Fruit fly (Drosophila melanogaster) whole organism, pupa: ENCODE results near the gene CG33061.
A peak's percentile ranks its signal among the peaks of the same experiment; 100 is the strongest.

Source experiments
- CG10348 ChIP-seq: fragments of 200-800 bp; sonication (Bioruptor generic); IDR thresholded peaks from 2 replicates; pipeline ENCODE4 v1.3.6; 2022; ENCODE audit warnings: missing biosample characterization, missing genetic modification characterization
- CG12605 ChIP-seq: fragments of 200-800 bp; sonication (Bioruptor generic); IDR thresholded peaks from 2 replicates; pipeline ENCODE4 v1.3.6; 2022; ENCODE audit warnings: missing biosample characterization, missing genetic modification characterization
- CG13204 ChIP-seq: fragments of 200-800 bp; sonication (Bioruptor generic); optimal IDR thresholded peaks from 2 replicates; lab custom pipeline; 2018; ENCODE audit warnings: missing biosample characterization, mild to moderate bottlenecking, missing genetic modification characterization, moderate library complexity
- CG14655 ChIP-seq: fragments of 200-800 bp; sonication (Bioruptor generic); optimal IDR thresholded peaks from 3 replicates; lab custom pipeline; 2017; ENCODE audit warnings: mild to moderate bottlenecking, missing biosample characterization, missing genetic modification reagents, missing genetic modification characterization
- CG15710 ChIP-seq: fragments of 200-800 bp; sonication (Bioruptor generic); optimal IDR thresholded peaks from 2 replicates; lab custom pipeline; 2018; ENCODE audit warnings: missing biosample characterization, mild to moderate bottlenecking, missing genetic modification characterization, moderate library complexity
- CG17806 ChIP-seq: fragments of 200-800 bp; sonication (Bioruptor generic); optimal IDR thresholded peaks from 2 replicates; lab custom pipeline; 2018; ENCODE audit warnings: missing biosample characterization, mild to moderate bottlenecking, missing genetic modification characterization, moderate library complexity
- CG32121 ChIP-seq: fragments of 200-800 bp; sonication (Bioruptor generic); IDR thresholded peaks from 2 replicates; pipeline ENCODE4 v1.3.6; 2022; ENCODE audit warnings: missing biosample characterization, missing genetic modification characterization
- CG34367 ChIP-seq: fragments of 200-800 bp; sonication (Bioruptor generic); optimal IDR thresholded peaks from 2 replicates; lab custom pipeline; 2018; ENCODE audit warnings: missing biosample characterization, mild to moderate bottlenecking, missing genetic modification characterization
- CG4496 ChIP-seq: fragments of 200-800 bp; sonication (Bioruptor generic); IDR thresholded peaks from 3 replicates; pipeline ENCODE4 v1.3.6; 2022; ENCODE audit warnings: missing biosample characterization, missing genetic modification characterization
- CG8159 ChIP-seq: fragments of 200-800 bp; sonication (Bioruptor generic); optimal IDR thresholded peaks from 3 replicates; lab custom pipeline; 2018; ENCODE audit warnings: missing biosample characterization, mild to moderate bottlenecking, missing genetic modification characterization, moderate library complexity
- CG8301 ChIP-seq: fragments of 200-800 bp; sonication (Bioruptor generic); optimal IDR thresholded peaks from 2 replicates; lab custom pipeline; 2018; ENCODE audit warnings: missing biosample characterization, mild to moderate bottlenecking, missing genetic modification characterization
- CG9948 ChIP-seq: fragments of 200-800 bp; sonication (Bioruptor generic); optimal IDR thresholded peaks from 2 replicates; lab custom pipeline; 2018; ENCODE audit warnings: missing biosample characterization, mild to moderate bottlenecking, missing genetic modification characterization, moderate library complexity
- D1 ChIP-seq: fragments of 200-800 bp; sonication (Bioruptor generic); optimal IDR thresholded peaks from 2 replicates; lab custom pipeline; 2018; ENCODE audit warnings: missing biosample characterization, mild to moderate bottlenecking, missing genetic modification characterization, moderate library complexity
- EcR ChIP-seq: fragments of 200-800 bp; sonication (Bioruptor generic); optimal IDR thresholded peaks from 3 replicates; lab custom pipeline; 2019; ENCODE audit warnings: missing biosample characterization, missing genetic modification characterization, mild to moderate bottlenecking, moderate library complexity, missing genetic modification reagents
- Ets98B ChIP-seq: fragments of 200-800 bp; sonication (Bioruptor generic); IDR thresholded peaks from 2 replicates; pipeline ENCODE4 v1.3.6; 2022; ENCODE audit warnings: missing biosample characterization, missing genetic modification characterization
- Pif1A ChIP-seq: fragments of 200-800 bp; sonication (Bioruptor generic); optimal IDR thresholded peaks from 3 replicates; lab custom pipeline; 2016; ENCODE audit warnings: missing biosample characterization, missing genetic modification characterization
- Pif1B ChIP-seq: fragments of 200-800 bp; sonication (Bioruptor generic); optimal IDR thresholded peaks from 3 replicates; lab custom pipeline; 2016; ENCODE audit warnings: missing biosample characterization, missing genetic modification characterization
- Snoo ChIP-seq: fragments of 200-800 bp; sonication (Bioruptor generic); optimal IDR thresholded peaks from 3 replicates; lab custom pipeline; 2017; ENCODE audit warnings: missing biosample characterization, mild to moderate bottlenecking, missing genetic modification characterization, inconsistent platforms
- fd96Ca ChIP-seq: fragments of 200-800 bp; sonication (Bioruptor generic); IDR thresholded peaks from 3 replicates; pipeline ENCODE4 v1.3.6; 2022; ENCODE audit warnings: missing biosample characterization, missing genetic modification characterization
- gl ChIP-seq: fragments of 200-800 bp; sonication (Bioruptor generic); optimal IDR thresholded peaks from 2 replicates; lab custom pipeline; 2018; ENCODE audit warnings: missing biosample characterization, mild to moderate bottlenecking, missing genetic modification characterization
- rn ChIP-seq: fragments of 200-800 bp; sonication (Bioruptor generic); IDR thresholded peaks from 2 replicates; pipeline ENCODE4 v1.3.6; 2022; ENCODE audit warnings: missing biosample characterization, missing genetic modification characterization

The CG33061 gene

DNA sequence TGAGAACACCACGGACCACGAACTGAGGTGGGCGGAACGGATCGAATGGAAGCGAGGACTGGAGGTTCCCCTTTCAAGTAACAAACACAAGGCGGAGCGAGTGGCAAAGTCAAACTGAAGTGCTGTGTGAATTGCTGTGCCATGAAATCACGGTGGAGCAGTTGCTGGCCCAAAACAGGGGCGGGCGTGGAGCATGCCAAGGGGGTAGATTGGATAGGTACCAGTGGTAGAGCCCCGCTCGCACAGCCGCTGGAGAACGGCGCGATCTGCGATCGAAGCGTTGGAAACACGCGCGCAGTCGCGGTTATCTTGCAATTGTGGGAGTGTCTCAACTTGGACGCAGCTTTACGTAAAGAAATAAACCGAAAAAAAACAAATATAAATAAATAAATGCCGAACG is 1.8 kb upstream of the CG33061 start, which contains the start of gene CG13038:
Gene CG13038 (minus strand): TSS at position 118 of the 400 bp plus-strand sequence.
- TF ChIP-seq fd96Ca (peak; percentile 59; the same call in 1 of the 3 replicates), CG13204 (no peak), Ets98B (GFP tag; lab: Robert Waterston, UW) (peak; percentile 66), Pif1B (GFP tag; lab: Kevin White, UChicago) (no peak), CG9948 (no peak), CG4496 (GFP tag; lab: Robert Waterston, UW) (peak; percentile 63)

DNA sequence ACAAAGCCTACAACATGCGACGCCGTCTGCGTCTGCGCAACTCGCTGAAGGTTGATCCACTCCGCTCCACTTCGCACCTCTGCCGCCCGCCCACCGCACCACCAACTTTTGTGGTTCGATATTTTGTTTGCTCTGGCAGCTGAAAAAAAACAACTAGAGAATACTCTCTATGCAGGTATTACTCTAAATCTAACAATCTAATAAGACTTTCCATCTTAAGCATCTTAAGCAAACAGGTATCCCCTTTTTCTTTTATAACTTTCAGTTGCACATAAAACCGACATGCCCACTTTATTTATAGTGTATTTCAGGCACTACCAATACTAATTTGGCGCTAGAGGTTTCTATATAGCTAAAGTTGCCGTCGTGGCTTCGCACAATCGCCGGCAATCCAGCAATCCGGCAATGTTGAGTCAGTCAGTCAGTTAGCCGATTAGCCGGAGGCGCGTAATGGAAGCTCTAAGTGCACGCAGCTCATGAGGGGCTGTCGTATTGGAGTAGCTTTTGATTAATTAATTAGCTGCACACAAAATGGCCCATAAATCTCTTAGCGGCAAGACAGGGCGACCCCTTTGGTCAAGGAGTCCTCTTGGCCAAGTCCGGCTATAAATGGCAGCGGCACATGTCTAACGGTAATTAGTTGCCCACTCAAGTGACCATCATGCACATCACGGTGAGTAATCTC is 1.2 kb upstream of the CG33061 start, which contains the start of gene CG13058:
Gene CG13058 (plus strand): TSS at position 635 of the 685 bp plus-strand sequence.
- TF ChIP-seq CG15710 (tag; lab: Kevin White, UChicago) (peak; percentile 69), CG10348 (GFP tag; lab: Robert Waterston, UW) (peak; percentile 81), CG14655 (GFP tag; lab: Kevin White, UChicago) (peak; percentile 68), gl (tag; lab: Kevin White, UChicago) (no peak), CG13204 (no peak), EcR (GFP tag; lab: Kevin White, UChicago) (peak; percentile 1), Snoo (no peak), CG4496 (GFP tag; lab: Robert Waterston, UW) (peak; percentile 22; the same call in 1 of the 3 replicates), Pif1A (peak; percentile 7), CG17806 (tag; lab: Kevin White, UChicago) (peak; percentile 38), fd96Ca (0 out of 3 replicates have a peak, but pooled peaks have one; percentile 20), rn (GFP tag; lab: Robert Waterston, UW) (no peak), CG8159 (tag; lab: Kevin White, UChicago) (peak; percentile 70), CG34367 (tag; lab: Kevin White, UChicago) (peak; percentile 65), CG12605 (GFP tag; lab: Robert Waterston, UW) (no peak), D1 (tag; lab: Kevin White, UChicago) (no peak), Ets98B (GFP tag; lab: Robert Waterston, UW) (peak; percentile 23), CG8301 (peak; percentile 66), Pif1B (GFP tag; lab: Kevin White, UChicago) (no peak), CG9948 (peak; percentile 55), CG32121 (GFP tag; lab: Robert Waterston, UW) (peak; percentile 63)

DNA sequence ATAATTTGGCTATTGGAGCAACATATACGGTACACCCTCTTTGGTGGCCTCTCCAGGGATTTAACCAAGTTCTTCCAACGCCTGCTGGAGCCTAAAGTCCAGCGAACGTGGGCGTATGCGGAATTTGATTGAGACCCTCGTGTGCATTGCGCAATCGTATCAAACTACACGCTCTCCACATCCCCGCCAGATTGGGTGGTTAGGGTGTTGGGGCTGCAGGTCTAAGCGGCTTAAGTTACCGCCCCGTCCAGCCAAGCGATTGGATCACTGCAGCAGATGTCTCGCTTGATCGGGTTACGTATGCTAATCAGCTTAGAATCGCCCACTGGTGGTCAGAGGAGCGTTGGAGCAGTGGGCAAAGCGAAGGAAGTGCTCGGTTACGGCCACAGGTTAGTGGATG is 1.1 kb downstream of the CG33061 start, which contains the start of gene CG33060:
Gene CG33060 (plus strand): TSS at position 301 of the 400 bp plus-strand sequence.
- TF ChIP-seq Pif1B (GFP tag; lab: Kevin White, UChicago) (no peak), D1 (tag; lab: Kevin White, UChicago) (no peak), Ets98B (GFP tag; lab: Robert Waterston, UW) (no peak)
- TF ChIP-seq, all 21 proteins: peak for 0

DNA sequence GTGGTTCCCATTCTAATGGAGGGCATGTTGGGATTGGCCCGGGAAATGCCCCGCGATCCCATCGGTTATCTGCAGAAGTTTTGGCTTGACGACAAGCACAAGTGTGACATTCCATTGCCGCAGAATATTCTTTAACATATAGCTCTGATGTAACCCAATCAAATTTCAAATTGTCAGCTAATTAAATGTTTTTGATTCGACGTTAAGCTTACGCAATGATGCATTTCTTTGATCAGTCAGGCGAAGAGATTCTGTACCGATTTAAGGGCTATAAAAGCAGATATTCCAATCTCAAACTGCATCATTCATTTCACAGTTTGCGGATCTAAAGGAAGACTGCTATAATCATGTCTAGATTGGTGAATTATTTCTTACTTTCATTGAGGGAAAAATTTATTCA is 2.0 kb downstream of the CG33061 start, which contains the start of gene retinin:
Gene retinin (plus strand): TSS at position 301 of the 400 bp plus-strand sequence.
- TF ChIP-seq CG13204 = no peak
- TF ChIP-seq CG10348 (GFP tag; lab: Robert Waterston, UW) = no peak
- no peak for TF ChIP-seq CG9948
- no peak for TF ChIP-seq CG12605 (GFP tag; lab: Robert Waterston, UW)
- no peak for TF ChIP-seq CG4496 (GFP tag; lab: Robert Waterston, UW)
- no peak for TF ChIP-seq rn (GFP tag; lab: Robert Waterston, UW)
- TF ChIP-seq Snoo = no peak

DNA sequence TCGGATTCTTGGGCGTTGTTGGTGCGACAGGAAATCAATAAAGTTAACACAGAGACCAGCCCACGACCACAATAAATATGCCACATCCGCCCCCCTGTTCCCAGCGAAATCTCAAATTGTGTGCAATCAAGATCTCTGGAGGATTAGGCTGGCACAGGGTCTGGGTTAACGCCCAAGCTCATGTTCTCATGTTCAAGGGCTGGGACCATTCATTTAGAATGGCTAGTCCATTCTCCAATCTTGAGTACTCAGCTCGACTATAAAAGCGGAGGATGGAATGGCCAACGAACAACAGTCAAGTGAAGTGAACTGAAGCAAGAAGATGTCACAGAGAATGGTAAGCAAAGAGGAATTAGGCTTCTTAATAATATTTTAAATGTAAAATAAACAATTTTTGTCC is 3.4 kb downstream of the CG33061 start, which contains the start of gene CG13056:
Gene CG13056 (plus strand): TSS at position 301 of the 400 bp plus-strand sequence.
- TF ChIP-seq Pif1A (no peak), Snoo (no peak), CG15710 (tag; lab: Kevin White, UChicago) (no peak), CG32121 (GFP tag; lab: Robert Waterston, UW) (no peak), CG17806 (tag; lab: Kevin White, UChicago) (no peak), CG12605 (GFP tag; lab: Robert Waterston, UW) (no peak), CG8159 (tag; lab: Kevin White, UChicago) (no peak), Ets98B (GFP tag; lab: Robert Waterston, UW) (no peak), CG10348 (GFP tag; lab: Robert Waterston, UW) (no peak), EcR (GFP tag; lab: Kevin White, UChicago) (no peak), Pif1B (GFP tag; lab: Kevin White, UChicago) (no peak), CG4496 (GFP tag; lab: Robert Waterston, UW) (no peak), rn (GFP tag; lab: Robert Waterston, UW) (no peak), CG13204 (no peak), CG14655 (GFP tag; lab: Kevin White, UChicago) (no peak), D1 (tag; lab: Kevin White, UChicago) (no peak), CG9948 (no peak), CG34367 (tag; lab: Kevin White, UChicago) (no peak)

DNA sequence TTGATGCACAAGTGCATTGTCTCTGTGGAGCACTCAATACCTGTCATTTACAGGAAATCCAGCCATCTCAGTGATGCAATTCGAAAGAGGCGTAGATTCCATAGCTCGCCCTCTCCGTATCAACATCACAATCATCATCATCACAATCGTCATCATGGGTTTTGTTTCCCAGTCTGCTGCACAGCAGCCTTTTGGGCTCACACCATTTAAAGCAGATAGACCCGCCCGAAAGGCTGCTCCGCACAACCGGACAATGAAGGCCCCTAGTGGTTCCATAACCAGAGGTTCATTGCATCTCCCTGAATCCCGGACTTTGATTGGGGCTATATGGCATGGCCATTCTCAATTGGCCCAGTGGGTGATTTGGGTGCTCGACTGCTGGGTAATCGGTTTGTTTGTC is 5.3 kb downstream of the CG33061 start:
- peak; percentile 25 for TF ChIP-seq EcR (GFP tag; lab: Kevin White, UChicago)
- TF ChIP-seq CG4496 (GFP tag; lab: Robert Waterston, UW) = peak; percentile 69; the same call in 2 of the 3 replicates
- 0 out of 3 replicates have a peak, but pooled peaks have one; percentile 15 for TF ChIP-seq fd96Ca
- TF ChIP-seq gl (tag; lab: Kevin White, UChicago) = no peak
- TF ChIP-seq CG17806 (tag; lab: Kevin White, UChicago) = no peak
- no peak for TF ChIP-seq rn (GFP tag; lab: Robert Waterston, UW)
- no peak for TF ChIP-seq CG34367 (tag; lab: Kevin White, UChicago)
- no peak for TF ChIP-seq CG12605 (GFP tag; lab: Robert Waterston, UW)
